Worm (Caenorhabditis elegans): ENCODE data around the gene kcnl-1.
A peak's percentile ranks its signal among the peaks of the same experiment; 100 is the strongest.

Gene kcnl-1

DNA sequence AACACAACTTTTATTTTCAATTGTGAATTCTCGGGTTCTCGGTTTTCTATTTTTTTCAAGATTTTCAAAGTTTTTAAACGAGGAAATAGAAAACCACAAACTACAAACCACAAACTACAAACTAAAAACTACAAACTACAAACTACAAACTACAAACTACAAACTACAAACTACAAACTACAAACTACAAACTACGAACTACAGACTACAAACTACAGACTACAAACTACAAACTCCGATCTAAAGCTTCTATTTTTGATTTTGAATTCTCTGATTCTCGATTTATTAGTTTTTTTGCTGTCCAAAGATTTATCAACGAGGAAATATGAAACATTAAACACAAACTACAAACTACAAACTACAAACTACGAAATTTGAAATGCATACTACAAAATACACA lies 14.9 kb upstream of the kcnl-1 start:
- TF ChIP-seq aha-1 (tag; optimal IDR thresholded peaks at IDR 0.05) (no peak), nhr-85 (tag) (peak; percentile 11), ces-1 (GFP tag; optimal IDR thresholded peaks at IDR 0.05) (no peak)

DNA sequence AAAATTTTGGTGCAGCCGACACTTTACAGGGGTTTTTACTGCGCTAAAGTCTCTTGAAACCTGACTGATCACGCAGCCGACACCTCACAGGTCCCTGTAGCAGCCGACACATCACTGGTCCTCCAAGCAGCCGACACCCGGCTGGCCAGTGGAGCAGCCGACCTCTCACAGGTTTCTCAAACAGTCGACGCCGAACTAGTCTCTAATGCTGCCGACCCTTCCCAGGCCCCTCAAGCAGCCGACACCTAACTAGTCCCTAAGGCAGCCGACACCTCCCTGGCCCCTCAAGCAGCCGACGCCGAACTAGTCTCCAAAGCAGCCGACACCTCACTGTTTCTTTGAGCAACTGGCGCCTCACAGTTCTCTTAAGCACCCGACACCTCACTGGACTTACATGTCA lies 9.8 kb upstream of the kcnl-1 start:
- no peak for TF ChIP-seq nhr-76 (tag; optimal IDR thresholded peaks at IDR 0.05)
- no peak for TF ChIP-seq unc-30 (tag; optimal IDR thresholded peaks at IDR 0.05)
- TF ChIP-seq nhr-12 (tag; optimal IDR thresholded peaks at IDR 0.05): no peak
- no peak for TF ChIP-seq aly-2 (tag; optimal IDR thresholded peaks at IDR 0.05)
- no peak for TF ChIP-seq unc-98 (GFP tag; IDR thresholded peaks at IDR 0.05)
- TF ChIP-seq pax-3 (tag; optimal IDR thresholded peaks at IDR 0.05): no peak
- TF ChIP-seq sptf-1 (tag; optimal IDR thresholded peaks at IDR 0.05): no peak
- no peak for TF ChIP-seq nhr-11 (tag; optimal IDR thresholded peaks at IDR 0.05)
- no peak for TF ChIP-seq ceh-82 (tag; optimal IDR thresholded peaks at IDR 0.05)
- TF ChIP-seq hlh-4 (tag; optimal IDR thresholded peaks at IDR 0.05): no peak
- no peak for TF ChIP-seq nhr-237 (tag; optimal IDR thresholded peaks at IDR 0.05)
- TF ChIP-seq vab-15 (tag; optimal IDR thresholded peaks at IDR 0.05): no peak
- no peak for TF ChIP-seq aha-1 (tag; optimal IDR thresholded peaks at IDR 0.05)
- no peak for TF ChIP-seq skn-1 (tag; optimal IDR thresholded peaks at IDR 0.05)
- TF ChIP-seq ztf-11 (tag; optimal IDR thresholded peaks at IDR 0.05): no peak
- no peak for TF ChIP-seq nhr-19 (GFP tag; conservative IDR thresholded peaks at IDR 0.05)

DNA sequence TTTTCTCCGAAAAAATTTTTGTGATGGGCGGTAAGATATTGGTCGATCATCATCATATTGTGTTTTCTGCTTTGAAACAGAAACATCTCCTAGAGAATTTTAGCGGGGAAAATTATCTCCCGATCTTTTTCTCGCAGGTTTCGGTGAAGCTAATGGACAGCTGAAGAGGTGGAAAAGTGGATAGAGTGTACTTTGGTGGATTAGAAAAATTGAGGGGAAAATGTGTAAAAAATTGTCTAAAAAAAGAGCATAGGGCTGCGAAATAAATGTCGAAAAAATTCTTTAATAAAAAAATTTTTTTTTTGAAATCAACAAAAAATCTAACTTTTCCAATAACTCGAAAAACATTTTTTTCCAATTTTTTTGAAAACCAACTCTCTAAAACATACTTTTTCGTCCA lies 9.3 kb upstream of the kcnl-1 start, which contains the start of gene oac-1:
Gene oac-1 (minus strand): TSS at position 101 of the 400 bp plus-strand sequence.
- no peak for TF ChIP-seq ets-5 (GFP tag; IDR thresholded peaks at IDR 0.05)
- TF ChIP-seq nhr-19 (GFP tag; conservative IDR thresholded peaks at IDR 0.05): no peak
- no peak for TF ChIP-seq sox-4 (tag; optimal IDR thresholded peaks at IDR 0.05)
- no peak for TF ChIP-seq lin-35 (GFP tag; optimal IDR thresholded peaks at IDR 0.05)
- TF ChIP-seq unc-98 (GFP tag; IDR thresholded peaks at IDR 0.05): no peak
- TF ChIP-seq nhr-85 (tag): no peak
- no peak for TF ChIP-seq lin-14 (GFP tag; optimal IDR thresholded peaks at IDR 0.05)
- no peak for TF ChIP-seq isw-1 (GFP tag; IDR thresholded peaks at IDR 0.05)
- TF ChIP-seq mdl-1 (tag; optimal IDR thresholded peaks at IDR 0.05): no peak
- no peak for TF ChIP-seq jun-1 (tag; optimal IDR thresholded peaks at IDR 0.05)
- TF ChIP-seq dsc-1 (tag; optimal IDR thresholded peaks at IDR 0.05): no peak
- no peak for TF ChIP-seq fkh-10 (GFP tag; optimal IDR thresholded peaks at IDR 0.05)

DNA sequence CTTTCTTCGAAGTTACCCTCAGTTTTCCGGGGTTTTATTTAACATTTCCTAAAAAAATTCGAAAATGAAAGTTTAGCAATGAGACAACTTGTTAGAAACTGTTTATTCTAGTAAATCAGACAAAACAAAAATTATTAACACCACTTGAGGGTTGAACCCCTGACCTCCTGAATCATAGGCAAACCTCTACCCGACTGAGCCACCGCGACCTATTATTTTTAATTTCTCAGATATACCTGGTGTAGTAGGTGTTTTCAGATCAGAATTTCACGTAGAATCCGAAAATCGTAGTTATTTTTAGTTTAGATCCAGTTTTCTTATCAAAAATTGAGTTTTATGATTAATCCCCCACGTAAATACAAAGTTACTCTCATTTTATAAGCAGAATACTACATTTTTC lies 4.9 kb downstream of the kcnl-1 start:
- no peak for TF ChIP-seq nhr-77 (tag; optimal IDR thresholded peaks at IDR 0.05)
- no peak for TF ChIP-seq unc-30 (tag; optimal IDR thresholded peaks at IDR 0.05)
- TF ChIP-seq xbp-1 (tag; optimal IDR thresholded peaks at IDR 0.05): no peak
- TF ChIP-seq jun-1 (tag; optimal IDR thresholded peaks at IDR 0.05): no peak
- TF ChIP-seq lin-15B (tag; optimal IDR thresholded peaks at IDR 0.05): no peak
- no peak for TF ChIP-seq lin-35 (GFP tag; optimal IDR thresholded peaks at IDR 0.05)
- no peak for TF ChIP-seq ces-1 (GFP tag; optimal IDR thresholded peaks at IDR 0.05)
- TF ChIP-seq nhr-84 (tag; optimal IDR thresholded peaks at IDR 0.05): no peak

DNA sequence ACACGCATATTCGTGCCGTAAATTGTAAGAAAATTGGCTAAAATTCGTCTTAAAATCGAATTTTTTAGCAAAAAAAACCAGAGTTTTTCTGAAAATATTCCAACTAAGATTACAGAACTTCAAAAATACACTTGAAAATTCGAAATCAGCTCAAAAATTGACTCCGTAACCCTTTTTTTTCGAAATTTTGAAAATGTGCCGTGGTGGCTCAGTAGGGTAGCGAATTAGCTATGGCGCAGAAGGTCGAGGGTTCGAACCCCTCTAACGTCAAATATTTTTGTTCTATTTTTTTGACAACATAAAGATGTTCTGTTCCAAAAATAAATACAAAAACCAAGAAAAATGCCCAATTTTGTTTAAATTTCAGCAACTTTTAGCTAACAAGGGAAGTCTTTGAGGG lies 14.3 kb downstream of the kcnl-1 start:
- no peak for TF ChIP-seq fkh-4 (tag; optimal IDR thresholded peaks at IDR 0.05; ENCODE audit: borderline replicate concordance)

DNA sequence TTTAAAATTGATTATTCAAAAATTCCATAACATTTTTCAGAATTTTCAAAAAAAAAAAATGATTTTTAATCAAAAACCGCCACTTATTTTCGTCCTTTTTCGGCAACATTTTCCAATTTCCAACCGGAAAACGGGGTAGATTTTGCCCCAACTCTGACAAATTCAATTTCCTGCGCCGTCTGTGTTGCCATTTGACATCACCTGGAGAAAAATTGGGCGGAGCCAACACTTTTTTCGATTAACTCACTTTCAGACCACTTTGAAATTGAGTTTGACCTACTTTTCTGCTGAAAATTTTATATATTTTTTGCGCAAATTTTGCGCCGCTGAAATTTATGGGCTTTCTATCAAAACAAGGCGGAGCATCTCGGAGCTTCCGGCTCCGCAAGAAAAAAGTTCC lies 17.1 kb downstream of the kcnl-1 start:
- TF ChIP-seq vab-15 (tag; optimal IDR thresholded peaks at IDR 0.05) (no peak), fkh-8 (tag; optimal IDR thresholded peaks at IDR 0.05) (peak; percentile 52)

All from whole organism, L1 larva.